Worm (Caenorhabditis elegans) whole organism, L2 larva: ENCODE data around the gene T03E6.9.

Experiments
- C34F6.9 ChIP-seq: fragments of 150-350 bp; optimal IDR thresholded peaks from 2 replicates; lab custom pipeline; 2014; ENCODE audit warnings: missing biosample characterization, missing genetic modification characterization
- F13H6.1 ChIP-seq: sonication (generic microtip); optimal IDR thresholded peaks from 2 replicates; lab custom pipeline; 2016; ENCODE audit warnings: missing genetic modification characterization, missing compliant biosample characterization
- R02D3.7 ChIP-seq: fragments of 150-350 bp; optimal IDR thresholded peaks from 2 replicates; lab custom pipeline; 2014; ENCODE audit warnings: missing biosample characterization, missing genetic modification characterization
- Y55F3AM.14 ChIP-seq: fragments of 200-800 bp; sonication (Bioruptor generic); optimal IDR thresholded peaks from 2 replicates; lab custom pipeline; 2018; ENCODE audit warnings: mild to moderate bottlenecking, missing genetic modification characterization, missing compliant biosample characterization
- ZK546.5 ChIP-seq: sonication (generic microtip); optimal IDR thresholded peaks from 2 replicates; lab custom pipeline; 2017; ENCODE audit warnings: missing biosample characterization, missing genetic modification characterization
- alr-1 ChIP-seq: fragments of 150-350 bp; optimal IDR thresholded peaks from 2 replicates; lab custom pipeline; 2014; ENCODE audit warnings: missing biosample characterization, missing genetic modification characterization
- aly-2 ChIP-seq: fragments of 150-350 bp; optimal IDR thresholded peaks from 2 replicates; lab custom pipeline; 2014; ENCODE audit warnings: missing biosample characterization, missing genetic modification characterization
- ama-1 ChIP-seq: fragments of 150-350 bp; optimal IDR thresholded peaks from 2 replicates; lab custom pipeline; 2018; ENCODE audit warnings: inconsistent platforms
- blmp-1 ChIP-seq: sonication (generic microtip); optimal IDR thresholded peaks from 2 replicates; lab custom pipeline; 2017; ENCODE audit warnings: missing genetic modification characterization, mild to moderate bottlenecking, missing compliant biosample characterization, antibody characterized with exemption, moderate library complexity; ENCODE audit not compliant: insufficient read depth
- ceh-16 ChIP-seq: fragments of 150-350 bp; optimal IDR thresholded peaks from 2 replicates; lab custom pipeline; 2014; ENCODE audit warnings: missing biosample characterization, missing genetic modification characterization
- ceh-82 ChIP-seq: fragments of 150-350 bp; optimal IDR thresholded peaks from 2 replicates; lab custom pipeline; 2014; ENCODE audit warnings: missing biosample characterization, missing genetic modification characterization
- dmd-4 ChIP-seq: sonication (generic microtip); optimal IDR thresholded peaks from 2 replicates; lab custom pipeline; 2017; ENCODE audit warnings: missing biosample characterization, missing genetic modification characterization
- egl-27 ChIP-seq: sonication (generic microtip); optimal IDR thresholded peaks from 3 replicates; lab custom pipeline; 2017; ENCODE audit warnings: missing biosample characterization, missing genetic modification reagents, missing genetic modification characterization
- elt-3 ChIP-seq: sonication (generic microtip); optimal IDR thresholded peaks from 2 replicates; lab custom pipeline; 2017; ENCODE audit warnings: missing biosample characterization, missing genetic modification characterization
- fos-1 ChIP-seq: fragments of 150-350 bp; optimal IDR thresholded peaks from 2 replicates; lab custom pipeline; 2014; ENCODE audit warnings: missing biosample characterization, missing genetic modification characterization
- gmeb-1 ChIP-seq: fragments of 150-350 bp; optimal IDR thresholded peaks from 2 replicates; lab custom pipeline; 2014; ENCODE audit warnings: missing biosample characterization, missing genetic modification characterization
- lin-11 ChIP-seq: fragments of 150-350 bp; sonication (generic microtip); optimal IDR thresholded peaks from 2 replicates; lab custom pipeline; 2014; ENCODE audit warnings: missing biosample characterization, missing genetic modification characterization, inconsistent platforms, mixed read lengths
- lin-13 ChIP-seq: fragments of 150-350 bp; optimal IDR thresholded peaks from 2 replicates; lab custom pipeline; 2014; ENCODE audit warnings: missing biosample characterization, missing genetic modification reagents, missing genetic modification characterization
- lsy-2 ChIP-seq, 2 experiments: fragments of 150-350 bp in 1 of 2; sonication (generic microtip) in 1 of 2; optimal IDR thresholded peaks; 2 replicates each; lab custom pipeline; 2014 to 2017; ENCODE audit warnings: missing biosample characterization in 2 of 2, missing genetic modification characterization in 2 of 2
- mab-5 ChIP-seq: fragments of 150-350 bp; optimal IDR thresholded peaks from 2 replicates; lab custom pipeline; 2014; ENCODE audit warnings: missing biosample characterization, missing genetic modification characterization
- mbf-1 ChIP-seq: sonication (generic microtip); optimal IDR thresholded peaks from 2 replicates; lab custom pipeline; 2017; ENCODE audit warnings: missing biosample characterization, missing genetic modification characterization
- mdl-1 ChIP-seq, 2 experiments: fragments of 150-350 bp in 1 of 2; sonication (generic microtip) in 1 of 2; optimal IDR thresholded peaks; 2 replicates each; lab custom pipeline; 2017; ENCODE audit warnings: missing biosample characterization in 2 of 2, missing genetic modification characterization in 2 of 2
- nhr-11 ChIP-seq: fragments of 150-350 bp; optimal IDR thresholded peaks from 2 replicates; lab custom pipeline; 2014; ENCODE audit warnings: missing biosample characterization, missing genetic modification characterization
- nhr-12 ChIP-seq: fragments of 150-350 bp; optimal IDR thresholded peaks from 2 replicates; lab custom pipeline; 2014; ENCODE audit warnings: missing biosample characterization, missing genetic modification characterization
- nhr-129 ChIP-seq: fragments of 150-350 bp; optimal IDR thresholded peaks from 2 replicates; lab custom pipeline; 2014; ENCODE audit warnings: missing biosample characterization, missing genetic modification characterization
- nhr-21 ChIP-seq: fragments of 150-350 bp; optimal IDR thresholded peaks from 2 replicates; lab custom pipeline; 2014; ENCODE audit warnings: missing biosample characterization, missing genetic modification characterization
- nhr-237 ChIP-seq: fragments of 150-350 bp; optimal IDR thresholded peaks from 2 replicates; lab custom pipeline; 2014; ENCODE audit warnings: missing biosample characterization, missing genetic modification characterization
- nhr-77 ChIP-seq: fragments of 150-350 bp; optimal IDR thresholded peaks from 2 replicates; lab custom pipeline; 2014; ENCODE audit warnings: missing biosample characterization, missing genetic modification characterization
- skn-1 ChIP-seq: sonication (generic microtip); optimal IDR thresholded peaks from 2 replicates; lab custom pipeline; 2017; ENCODE audit warnings: missing biosample characterization, missing genetic modification characterization
- sma-3 ChIP-seq: sonication (generic microtip); optimal IDR thresholded peaks from 2 replicates; lab custom pipeline; 2016; ENCODE audit warnings: missing genetic modification reagents, missing genetic modification characterization, missing compliant biosample characterization
- sma-9 ChIP-seq, 2 experiments: fragments of 150-350 bp in 1 of 2; sonication (generic microtip) in 1 of 2; optimal IDR thresholded peaks; 2 replicates each; lab custom pipeline; 2014 to 2016; ENCODE audit warnings: missing genetic modification characterization in 2 of 2, mild to moderate bottlenecking in 1 of 2, missing biosample characterization in 1 of 2, missing compliant biosample characterization in 1 of 2, missing genetic modification reagents in 1 of 2, moderate library complexity in 1 of 2
- snpc-4 ChIP-seq: fragments of 150-350 bp; optimal IDR thresholded peaks from 2 replicates; lab custom pipeline; 2014; ENCODE audit warnings: missing biosample characterization, missing genetic modification characterization
- unc-39 ChIP-seq: fragments of 150-350 bp; optimal IDR thresholded peaks from 2 replicates; lab custom pipeline; 2014; ENCODE audit warnings: missing biosample characterization, missing genetic modification characterization
- unc-55 ChIP-seq: fragments of 150-350 bp; sonication (generic microtip); optimal IDR thresholded peaks from 3 replicates; lab custom pipeline; 2014; ENCODE audit warnings: missing biosample characterization, missing genetic modification reagents, missing genetic modification characterization
- ztf-1 ChIP-seq: fragments of 200-800 bp; sonication (Bioruptor generic); conservative IDR thresholded peaks from 2 replicates; pipeline ENCODE4 v1.3.6; 2022; ENCODE audit warnings: missing genetic modification characterization, missing compliant biosample characterization
- ztf-11 ChIP-seq: sonication (generic microtip); optimal IDR thresholded peaks from 2 replicates; lab custom pipeline; 2017; ENCODE audit warnings: missing biosample characterization, missing genetic modification characterization
- ztf-4 ChIP-seq: fragments of 150-350 bp; optimal IDR thresholded peaks from 2 replicates; lab custom pipeline; 2014; ENCODE audit warnings: missing biosample characterization, missing genetic modification characterization

Gene T03E6.9

DNA sequence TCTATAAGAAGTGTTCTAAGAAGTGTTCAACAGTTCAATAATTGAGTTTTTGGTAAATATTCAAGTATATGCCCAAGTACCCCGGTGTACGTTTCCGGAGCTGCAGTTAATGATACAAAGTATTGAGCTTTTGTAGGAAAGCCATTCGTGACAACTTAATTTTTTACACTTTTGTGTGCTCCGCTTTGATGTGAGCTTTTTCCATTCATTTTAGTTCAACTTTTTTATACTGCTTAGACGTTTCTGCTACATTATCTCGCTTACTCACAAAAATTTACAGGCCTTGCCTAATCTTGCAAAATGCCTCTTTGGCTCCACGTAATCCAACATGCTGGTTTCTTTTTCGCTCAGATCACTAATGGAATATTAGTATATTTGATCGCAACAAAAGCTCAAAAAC lies 24.6 kb downstream of the T03E6.9 start, which contains the start of gene str-151:
TSS of gene str-151 (plus strand) at position 301 of the 400 bp plus-strand sequence.
- no peak for TF ChIP-seq R02D3.7 (tag; lab: Kevin White, UChicago)
- TF ChIP-seq ztf-1 (GFP tag; lab: Robert Waterston, UW) = no peak
- no peak for TF ChIP-seq unc-55 (GFP tag; lab: Kevin White, UChicago)
- no peak for TF ChIP-seq ztf-11
- TF ChIP-seq ZK546.5 (tag; lab: Kevin White, UChicago) = no peak
- no peak for TF ChIP-seq mab-5 (tag; lab: Kevin White, UChicago)
- no peak for TF ChIP-seq sma-9 (GFP tag; optimal IDR thresholded peaks at IDR 0.05; lab: Kevin White, UChicago)
- no peak for TF ChIP-seq sma-9 (tag; optimal IDR thresholded peaks at IDR 0.05; lab: Kevin White, UChicago)
- TF ChIP-seq F13H6.1 = no peak
- TF ChIP-seq nhr-21 (tag; lab: Kevin White, UChicago) = no peak
- no peak for TF ChIP-seq dmd-4 (tag; lab: Kevin White, UChicago)
- TF ChIP-seq Y55F3AM.14 (GFP tag; lab: Kevin White, UChicago) = no peak
- no peak for TF ChIP-seq nhr-11 (tag; lab: Kevin White, UChicago)
- no peak for TF ChIP-seq nhr-129
- TF ChIP-seq C34F6.9 = no peak
- no peak for TF ChIP-seq nhr-77 (tag; lab: Kevin White, UChicago)
- TF ChIP-seq gmeb-1 (tag; lab: Kevin White, UChicago) = no peak
- TF ChIP-seq ama-1 = no peak
- no peak for TF ChIP-seq aly-2

DNA sequence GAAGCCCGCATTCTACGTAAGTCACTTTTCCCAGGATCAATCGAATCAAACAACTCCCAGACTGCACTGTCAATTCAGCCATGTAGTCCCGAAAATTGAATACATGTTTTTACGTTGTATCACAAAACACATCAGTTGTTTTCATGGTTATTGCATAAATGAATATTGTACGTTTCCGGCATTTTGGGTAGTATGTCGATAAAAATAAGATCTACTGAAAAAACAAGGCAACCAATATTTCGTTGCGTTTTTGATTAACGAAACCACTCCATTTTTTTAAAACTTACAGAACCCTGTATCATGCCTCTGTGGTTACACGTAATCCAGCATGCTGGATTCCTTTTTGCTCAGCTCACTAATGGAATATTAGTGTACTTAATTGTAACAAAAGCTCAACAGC lies 27.4 kb downstream of the T03E6.9 start, which contains the start of gene str-149:
TSS of gene str-149 (plus strand) at position 301 of the 400 bp plus-strand sequence.
- no peak for TF ChIP-seq nhr-237
- no peak for TF ChIP-seq ZK546.5 (tag; lab: Kevin White, UChicago)
- TF ChIP-seq sma-9 (GFP tag; optimal IDR thresholded peaks at IDR 0.05; lab: Kevin White, UChicago) = no peak
- no peak for TF ChIP-seq sma-9 (tag; optimal IDR thresholded peaks at IDR 0.05; lab: Kevin White, UChicago)
- TF ChIP-seq alr-1 (tag; lab: Kevin White, UChicago) = no peak
- no peak for TF ChIP-seq skn-1
- TF ChIP-seq fos-1 (tag; lab: Kevin White, UChicago) = no peak
- no peak for TF ChIP-seq unc-39
- TF ChIP-seq nhr-12 (tag; lab: Kevin White, UChicago) = no peak
- TF ChIP-seq mdl-1 (tag; optimal IDR thresholded peaks at IDR 0.05; lab: Kevin White, UChicago) = no peak
- no peak for TF ChIP-seq blmp-1 (tag; lab: Kevin White, UChicago)
- no peak for TF ChIP-seq nhr-129
- no peak for TF ChIP-seq sma-3 (GFP tag; lab: Kevin White, UChicago)

DNA sequence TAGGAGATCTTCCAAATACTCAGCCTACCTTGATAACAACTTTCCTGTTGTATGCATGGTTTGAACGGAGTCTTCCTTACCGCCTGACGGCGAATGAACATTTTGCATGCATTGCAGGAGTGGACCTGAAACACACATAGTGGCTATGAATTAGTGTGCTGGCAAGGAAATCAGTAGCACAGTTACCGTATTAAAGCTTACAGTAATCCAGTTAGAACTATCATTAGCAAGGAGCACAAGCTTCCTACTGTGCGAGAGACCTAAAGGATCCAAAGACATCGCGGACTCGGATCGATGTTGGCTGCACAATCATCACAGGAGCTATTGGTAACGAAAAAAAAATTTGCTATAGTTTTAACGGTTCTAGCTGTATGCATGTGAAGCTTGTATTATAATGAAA lies 29.8 kb downstream of the T03E6.9 start, which contains the start of gene nhr-233:
TSS of gene nhr-233 (minus strand) at position 101 of the 400 bp plus-strand sequence.
- TF ChIP-seq unc-55 (GFP tag; lab: Kevin White, UChicago) (no peak), nhr-129 (no peak), nhr-237 (no peak), F13H6.1 (no peak), nhr-12 (tag; lab: Kevin White, UChicago) (no peak), sma-3 (GFP tag; lab: Kevin White, UChicago) (no peak), ZK546.5 (tag; lab: Kevin White, UChicago) (no peak), fos-1 (tag; lab: Kevin White, UChicago) (no peak), snpc-4 (no peak), gmeb-1 (tag; lab: Kevin White, UChicago) (no peak), unc-39 (no peak), elt-3 (tag; lab: Kevin White, UChicago) (no peak), nhr-77 (tag; lab: Kevin White, UChicago) (no peak), skn-1 (no peak), lin-13 (GFP tag; lab: Kevin White, UChicago) (no peak), aly-2 (no peak), ceh-82 (tag; lab: Kevin White, UChicago) (no peak), nhr-21 (tag; lab: Kevin White, UChicago) (no peak)

DNA sequence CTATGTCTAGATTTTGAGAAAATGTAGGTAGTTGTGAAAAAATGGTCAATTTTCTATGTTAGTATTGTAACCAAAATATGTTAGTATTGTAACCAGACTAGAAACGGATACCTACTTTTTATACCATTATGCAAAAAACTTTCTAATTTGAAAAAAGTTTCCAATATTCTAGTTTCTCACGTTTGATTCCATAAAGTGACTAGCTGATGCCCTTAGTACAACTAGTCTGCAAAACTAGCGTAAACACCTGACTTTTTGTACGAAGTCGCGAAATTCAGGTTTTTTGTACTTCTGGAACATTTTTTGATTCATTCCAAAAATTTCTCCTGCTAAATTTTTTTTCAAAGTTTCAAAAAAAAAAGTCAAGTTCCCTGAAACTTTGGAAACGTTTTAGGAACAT lies 32.5 kb downstream of the T03E6.9 start:
- TF ChIP-seq snpc-4 = no peak
- TF ChIP-seq unc-39 = no peak
- TF ChIP-seq nhr-237 = no peak
- no peak for TF ChIP-seq elt-3 (tag; lab: Kevin White, UChicago)
- TF ChIP-seq mbf-1 (tag; lab: Kevin White, UChicago) = no peak
- no peak for TF ChIP-seq Y55F3AM.14 (GFP tag; lab: Kevin White, UChicago)
- no peak for TF ChIP-seq unc-55 (GFP tag; lab: Kevin White, UChicago)
- TF ChIP-seq ztf-1 (GFP tag; lab: Robert Waterston, UW) = no peak
- TF ChIP-seq ceh-16 (tag; lab: Kevin White, UChicago) = no peak
- no peak for TF ChIP-seq skn-1
- no peak for TF ChIP-seq egl-27
- TF ChIP-seq gmeb-1 (tag; lab: Kevin White, UChicago) = no peak
- no peak for TF ChIP-seq mab-5 (tag; lab: Kevin White, UChicago)
- no peak for TF ChIP-seq R02D3.7 (tag; lab: Kevin White, UChicago)
- TF ChIP-seq aly-2 = no peak
- no peak for TF ChIP-seq lin-11 (tag; lab: Kevin White, UChicago)
- TF ChIP-seq nhr-77 (tag; lab: Kevin White, UChicago) = no peak
- no peak for TF ChIP-seq mdl-1 (tag; optimal IDR thresholded peaks at IDR 0.05; lab: Kevin White, UChicago)
- no peak for TF ChIP-seq lsy-2 (tag; optimal IDR thresholded peaks at IDR 0.05; lab: Kevin White, UChicago)
- TF ChIP-seq ztf-4 (tag; lab: Kevin White, UChicago) = no peak
